Fruit fly (Drosophila melanogaster): ENCODE data around the gene Acsx2.

DNA sequence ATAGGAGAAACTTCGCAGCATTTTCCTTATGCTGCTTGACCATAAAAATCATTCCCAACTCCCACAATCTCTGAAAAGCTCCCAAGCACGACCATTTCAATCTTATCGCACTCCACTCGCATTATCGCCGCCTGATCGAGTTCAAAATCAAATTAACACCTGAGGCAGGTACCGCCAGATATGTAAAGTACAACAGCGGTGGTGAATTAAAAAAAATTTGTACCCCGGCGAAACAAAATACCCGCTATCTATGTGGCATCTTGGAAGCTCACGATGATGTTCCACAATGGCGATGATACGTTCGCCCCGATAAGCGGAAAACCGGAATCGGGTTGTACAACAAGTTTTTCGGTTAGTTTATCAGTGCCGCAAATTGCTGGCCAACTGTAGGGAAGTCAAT, 47.8 kb downstream of the Acsx2 start:
- TF ChIP-seq h (optimal IDR thresholded peaks at IDR 0.05), result no peak
- no peak for TF ChIP-seq insv (optimal IDR thresholded peaks at IDR 0.05)
- no peak for TF ChIP-seq psq (optimal IDR thresholded peaks at IDR 0.05)

Data from Kc167 (cell line).